Fruit fly (Drosophila melanogaster): ENCODE results near the gene se.

- TF ChIP-seq fd59A (GFP tag; optimal IDR thresholded peaks at IDR 0.05) (no peak), acj6 (GFP tag; optimal IDR thresholded peaks at IDR 0.05) (no peak)
Measured at dm6 chr3L:8513258-8513657, 7.1 kb upstream of the se start.

Data from whole organism, prepupa.